Fruit fly (Drosophila melanogaster) whole organism, wandering third instar larva: ENCODE data around the gene CG14506.

Source experiments
- Dif ChIP-seq: fragments of 200-275, 200-300 bp; sonication (Bioruptor generic); optimal IDR thresholded peaks from 2 replicates; lab custom pipeline; 2018; ENCODE audit warnings: missing biosample characterization, missing genetic modification characterization; ENCODE audit not compliant: partially characterized antibody
- Hr78 ChIP-seq: fragments of >200 bp; optimal IDR thresholded peaks from 2 replicates; lab custom pipeline; 2017; ENCODE audit warnings: missing biosample characterization, missing genetic modification characterization
- Mio ChIP-seq: sonication (Bioruptor generic); optimal IDR thresholded peaks from 2 replicates; lab custom pipeline; 2016; ENCODE audit warnings: missing biosample characterization, missing genetic modification characterization
- Sp1 ChIP-seq: fragments of 200-800 bp; sonication (Bioruptor generic); optimal IDR thresholded peaks from 3 replicates; lab custom pipeline; 2019; ENCODE audit warnings: missing biosample characterization, mild to moderate bottlenecking, missing genetic modification characterization, moderate library complexity
- br ChIP-seq: fragments of 200-800 bp; sonication (Bioruptor generic); optimal IDR thresholded peaks from 2 replicates; lab custom pipeline; 2016; ENCODE audit warnings: missing biosample characterization, missing genetic modification characterization
- dmrt93B ChIP-seq: fragments of 200-800 bp; sonication (Bioruptor generic); optimal IDR thresholded peaks from 2 replicates; lab custom pipeline; 2018; ENCODE audit warnings: missing biosample characterization, mild to moderate bottlenecking, missing genetic modification characterization
- dsf ChIP-seq: sonication (Bioruptor generic); optimal IDR thresholded peaks from 2 replicates; lab custom pipeline; 2016; ENCODE audit warnings: missing biosample characterization, missing genetic modification characterization, borderline replicate concordance
- ey ChIP-seq: fragments of 200-800 bp; sonication (Bioruptor generic); optimal IDR thresholded peaks from 2 replicates; lab custom pipeline; 2016; ENCODE audit warnings: missing biosample characterization, missing genetic modification characterization
- h ChIP-seq: fragments of 200-800 bp; sonication (Bioruptor generic); optimal IDR thresholded peaks from 3 replicates; lab custom pipeline; 2016; ENCODE audit warnings: missing biosample characterization, mild to moderate bottlenecking, missing genetic modification characterization
- lola ChIP-seq: fragments of >200 bp; optimal IDR thresholded peaks from 2 replicates; lab custom pipeline; 2017; ENCODE audit warnings: missing biosample characterization, missing genetic modification characterization
- pan ChIP-seq: fragments of >200 bp; optimal IDR thresholded peaks from 2 replicates; lab custom pipeline; 2017

DNA sequence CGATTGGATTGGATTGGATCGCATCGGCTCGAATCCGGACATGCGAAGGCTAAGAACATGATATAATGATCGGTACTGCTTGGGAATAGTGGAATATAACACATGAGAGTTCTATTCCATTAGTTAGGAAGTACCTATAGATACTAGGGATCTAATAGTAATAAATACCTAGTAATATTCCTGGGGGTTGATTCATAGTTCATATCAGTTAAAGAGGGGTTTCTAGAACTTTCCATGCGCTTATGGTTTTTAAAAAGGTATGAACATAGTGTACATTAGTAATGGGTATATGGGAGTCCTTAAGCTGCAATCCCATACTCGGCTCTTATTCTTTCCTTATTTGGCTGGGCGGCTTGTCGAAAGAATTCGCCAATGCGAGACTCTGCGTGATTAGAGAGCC is 12.7 kb downstream of the CG14506 start:
- TF ChIP-seq lola (GFP tag; lab: Kevin White, UChicago) (no peak), dsf (GFP tag; lab: Kevin White, UChicago) (no peak), h (GFP tag; lab: Kevin White, UChicago) (peak; percentile 26), Dif (GFP tag; lab: Kevin White, UChicago) (no peak), pan (lab: Kevin White, UChicago) (no peak), Hr78 (GFP tag; lab: Kevin White, UChicago) (no peak), br (no peak), dmrt93B (GFP tag; lab: Kevin White, UChicago) (no peak), Sp1 (peak; percentile 3), Mio (GFP tag; lab: Kevin White, UChicago) (no peak), ey (GFP tag; lab: Kevin White, UChicago) (peak; percentile 47)
